Fruit fly (Drosophila melanogaster) whole organism: ENCODE measurements around the gene Nup35.

Source experiments
- CG8478 ChIP-seq: fragments of >200 bp; optimal IDR thresholded peaks from 2 replicates; lab custom pipeline; 2018; ENCODE audit warnings: inconsistent platforms
- Dll ChIP-seq: fragments of >200 bp; optimal IDR thresholded peaks from 2 replicates; lab custom pipeline; 2017
- EcR ChIP-seq, 2 experiments: fragments of >200 bp; optimal IDR thresholded peaks; 2 replicates each; lab custom pipeline; 2017; ENCODE audit warnings: missing biosample characterization in 2 of 2, missing genetic modification characterization in 2 of 2, missing genetic modification reagents in 2 of 2
- usp ChIP-seq: fragments of >200 bp; optimal IDR thresholded peaks from 2 replicates; lab custom pipeline; 2017; ENCODE audit warnings: missing biosample characterization, missing genetic modification characterization, mixed read lengths

dm6 chrX:18636275-18636947 is 11.6 kb upstream of the Nup35 start:
- no peak for TF ChIP-seq usp (GFP tag; lab: Kevin White, UChicago)
- TF ChIP-seq Dll: no peak
- TF ChIP-seq CG8478 (lab: Kevin White, UChicago): no peak
- no peak for TF ChIP-seq EcR (GFP tag; optimal IDR thresholded peaks at IDR 0.05; lab: Kevin White, UChicago)
